Worm (Caenorhabditis elegans): Measurements from ENCODE around the gene coh-4.

The coh-4 gene

ce11 chrV:4185885-4186284 is 10.4 kb upstream of the coh-4 start:
- peak; percentile 12 for TF ChIP-seq pqm-1 (tag; optimal IDR thresholded peaks at IDR 0.05)
- no peak for TF ChIP-seq nhr-76 (tag; optimal IDR thresholded peaks at IDR 0.05)
- TF ChIP-seq elt-2 (tag; optimal IDR thresholded peaks at IDR 0.05) = peak; percentile 10

DNA sequence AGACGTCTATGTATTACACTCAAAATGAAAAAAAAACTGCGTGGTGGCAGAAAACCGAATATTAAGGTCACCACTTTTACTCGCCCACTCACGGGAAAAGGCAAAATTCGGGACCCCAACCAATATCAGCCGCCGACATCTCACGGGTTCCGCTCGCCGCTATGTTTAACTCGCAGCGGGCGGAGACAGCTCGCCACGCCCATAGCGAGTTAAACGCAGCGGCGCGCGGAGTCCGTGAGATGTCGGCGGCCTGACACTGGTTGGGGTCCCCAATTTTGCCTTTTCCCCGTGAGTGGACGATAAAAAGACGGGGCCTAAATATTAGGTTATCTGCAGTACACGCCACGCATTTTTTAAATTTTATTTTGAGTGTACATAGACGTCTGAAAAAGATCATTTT is 7.1 kb upstream of the coh-4 start:
- TF ChIP-seq elt-1 (tag; optimal IDR thresholded peaks at IDR 0.05) = no peak
- TF ChIP-seq eor-1 (tag; optimal IDR thresholded peaks at IDR 0.05) = no peak
- TF ChIP-seq zag-1 (tag; optimal IDR thresholded peaks at IDR 0.05) = no peak
- TF ChIP-seq nhr-67 (tag; optimal IDR thresholded peaks at IDR 0.05) = no peak
- no peak for TF ChIP-seq lsy-12 (tag; optimal IDR thresholded peaks at IDR 0.05)
- TF ChIP-seq nhr-77 (tag; optimal IDR thresholded peaks at IDR 0.05) = no peak
- no peak for TF ChIP-seq snpc-4 (tag; optimal IDR thresholded peaks at IDR 0.05)
- TF ChIP-seq lin-39 (tag; optimal IDR thresholded peaks at IDR 0.05) = no peak
- TF ChIP-seq egl-5 (tag; optimal IDR thresholded peaks at IDR 0.05) = no peak
- TF ChIP-seq unc-39 (tag; optimal IDR thresholded peaks at IDR 0.05) = no peak
- no peak for TF ChIP-seq ztf-11 (tag; optimal IDR thresholded peaks at IDR 0.05)
- TF ChIP-seq mdl-1 (tag; optimal IDR thresholded peaks at IDR 0.05) = no peak
- no peak for TF ChIP-seq nhr-76 (tag; optimal IDR thresholded peaks at IDR 0.05)
- TF ChIP-seq sea-2 (GFP tag; optimal IDR thresholded peaks at IDR 0.05) = no peak
- TF ChIP-seq nhr-28 (tag; optimal IDR thresholded peaks at IDR 0.05) = no peak
- no peak for TF ChIP-seq hmg-11 (tag; optimal IDR thresholded peaks at IDR 0.05)
- no peak for TF ChIP-seq pqm-1 (tag; optimal IDR thresholded peaks at IDR 0.05)
- no peak for TF ChIP-seq ceh-16 (tag; optimal IDR thresholded peaks at IDR 0.05)
- no peak for TF ChIP-seq aly-2 (tag; optimal IDR thresholded peaks at IDR 0.05)

ce11 chrV:4181727-4182126 is 6.3 kb upstream of the coh-4 start:
- no peak for TF ChIP-seq zag-1 (tag; optimal IDR thresholded peaks at IDR 0.05)
- no peak for TF ChIP-seq ceh-16 (tag; optimal IDR thresholded peaks at IDR 0.05)
- no peak for TF ChIP-seq fos-1 (tag; optimal IDR thresholded peaks at IDR 0.05)
- no peak for TF ChIP-seq nhr-23 (tag; optimal IDR thresholded peaks at IDR 0.05)
- TF ChIP-seq nhr-76 (tag; optimal IDR thresholded peaks at IDR 0.05) = no peak
- TF ChIP-seq eor-1 (tag; optimal IDR thresholded peaks at IDR 0.05) = no peak
- TF ChIP-seq nhr-67 (tag; optimal IDR thresholded peaks at IDR 0.05) = no peak
- no peak for TF ChIP-seq elt-1 (tag; optimal IDR thresholded peaks at IDR 0.05)
- TF ChIP-seq unc-62 (GFP tag; optimal IDR thresholded peaks at IDR 0.05) = no peak
- TF ChIP-seq daf-12 (tag; optimal IDR thresholded peaks at IDR 0.05) = no peak
- TF ChIP-seq unc-39 (tag; optimal IDR thresholded peaks at IDR 0.05) = no peak
- TF ChIP-seq ama-1 (optimal IDR thresholded peaks at IDR 0.05) = no peak
- no peak for TF ChIP-seq sea-2 (GFP tag; optimal IDR thresholded peaks at IDR 0.05)
- no peak for TF ChIP-seq aly-2 (tag; optimal IDR thresholded peaks at IDR 0.05)
- no peak for TF ChIP-seq ztf-4 (tag; optimal IDR thresholded peaks at IDR 0.05)
- TF ChIP-seq elt-2 (tag; optimal IDR thresholded peaks at IDR 0.05) = no peak
- TF ChIP-seq nhr-25 (tag; optimal IDR thresholded peaks at IDR 0.05) = no peak
- TF ChIP-seq fkh-10 (GFP tag; optimal IDR thresholded peaks at IDR 0.05) = no peak

DNA sequence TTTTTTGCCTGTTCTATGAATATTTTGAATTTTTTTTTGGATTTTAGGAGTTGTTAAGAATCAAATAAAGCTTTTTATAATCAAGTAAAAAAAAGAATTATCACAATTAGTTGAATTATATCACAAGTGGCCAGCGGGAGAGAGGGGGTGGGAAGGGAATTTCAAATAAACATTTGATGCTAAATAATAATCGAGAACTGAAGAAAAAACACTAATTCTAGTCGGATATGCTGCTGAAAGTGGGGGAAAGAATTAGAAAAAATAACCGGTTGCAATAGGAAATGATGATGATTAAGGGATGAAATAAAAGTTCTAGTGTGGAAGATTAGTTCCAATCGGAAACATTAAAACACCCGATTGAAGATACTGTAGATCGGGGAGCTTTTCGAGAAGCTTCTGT is 5.8 kb upstream of the coh-4 start:
- no peak for TF ChIP-seq nhr-12 (tag; optimal IDR thresholded peaks at IDR 0.05)
- TF ChIP-seq jun-1 (tag; optimal IDR thresholded peaks at IDR 0.05) = no peak
- no peak for TF ChIP-seq ceh-9 (tag; optimal IDR thresholded peaks at IDR 0.05)
- no peak for TF ChIP-seq unc-62 (GFP tag; optimal IDR thresholded peaks at IDR 0.05)
- TF ChIP-seq ZK546.5 (tag; optimal IDR thresholded peaks at IDR 0.05) = no peak
- no peak for TF ChIP-seq egl-27 (tag; optimal IDR thresholded peaks at IDR 0.05)
- TF ChIP-seq ceh-16 (tag; optimal IDR thresholded peaks at IDR 0.05) = no peak
- TF ChIP-seq nhr-23 (tag; optimal IDR thresholded peaks at IDR 0.05) = no peak
- TF ChIP-seq elt-2 (tag; optimal IDR thresholded peaks at IDR 0.05) = no peak
- TF ChIP-seq nhr-11 (tag; optimal IDR thresholded peaks at IDR 0.05) = no peak
- TF ChIP-seq nhr-237 (tag; optimal IDR thresholded peaks at IDR 0.05) = no peak
- TF ChIP-seq pqm-1 (tag; optimal IDR thresholded peaks at IDR 0.05) = no peak

- TF ChIP-seq elt-3 (tag; optimal IDR thresholded peaks at IDR 0.05) (no peak), nhr-12 (tag; optimal IDR thresholded peaks at IDR 0.05) (no peak), daf-12 (tag; optimal IDR thresholded peaks at IDR 0.05) (no peak), mml-1 (tag; optimal IDR thresholded peaks at IDR 0.05) (no peak), jun-1 (tag; optimal IDR thresholded peaks at IDR 0.05) (no peak), lsy-12 (tag; optimal IDR thresholded peaks at IDR 0.05) (no peak), ZK546.5 (tag; optimal IDR thresholded peaks at IDR 0.05) (no peak), snpc-4 (tag; optimal IDR thresholded peaks at IDR 0.05) (no peak), nhr-76 (tag; optimal IDR thresholded peaks at IDR 0.05) (no peak)
Observed at ce11 chrV:4170138-4170537, 5.3 kb downstream of the coh-4 start, which contains the start of gene Y45G5AM.7. Gene Y45G5AM.7, minus strand, starts transcription at chrV:4170238.
